Worm (Caenorhabditis elegans) whole organism, L1 larva: ENCODE measurements around the gene fbxa-63.

Source experiments
- ama-1 ChIP-seq: fragments of 150-350 bp; optimal IDR thresholded peaks from 2 replicates; lab custom pipeline; 2014
- ces-1 ChIP-seq: fragments of 150-350 bp; optimal IDR thresholded peaks from 2 replicates; lab custom pipeline; 2014; ENCODE audit warnings: missing biosample characterization, missing genetic modification reagents, missing genetic modification characterization

DNA sequence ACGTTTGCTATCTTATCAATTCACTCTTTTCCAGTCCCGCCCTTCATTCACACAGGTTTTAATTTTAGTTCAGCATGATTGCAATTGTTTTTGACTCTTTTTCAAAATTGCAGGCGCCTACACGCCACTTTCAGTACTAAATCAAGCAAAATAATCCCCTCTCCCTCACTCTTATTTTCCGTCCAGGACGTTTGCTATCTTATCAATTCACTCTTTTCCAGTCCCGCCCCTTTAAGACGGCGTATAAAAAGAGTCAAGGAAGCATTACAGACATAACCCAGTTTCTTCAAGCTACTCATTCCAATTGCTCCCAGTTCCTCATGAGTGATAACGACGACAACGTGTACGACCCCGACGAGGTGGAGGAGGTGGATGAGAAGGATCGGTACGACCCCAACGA lies 28.6 kb upstream of the fbxa-63 start, which contains the start of gene Y119D3B.21:
- peak; percentile 31 for TF ChIP-seq ama-1
- no peak for TF ChIP-seq ces-1 (GFP tag; lab: Kevin White, UChicago)
